Fruit fly (Drosophila melanogaster): ENCODE results near the gene SPoCk.

Gene SPoCk

DNA sequence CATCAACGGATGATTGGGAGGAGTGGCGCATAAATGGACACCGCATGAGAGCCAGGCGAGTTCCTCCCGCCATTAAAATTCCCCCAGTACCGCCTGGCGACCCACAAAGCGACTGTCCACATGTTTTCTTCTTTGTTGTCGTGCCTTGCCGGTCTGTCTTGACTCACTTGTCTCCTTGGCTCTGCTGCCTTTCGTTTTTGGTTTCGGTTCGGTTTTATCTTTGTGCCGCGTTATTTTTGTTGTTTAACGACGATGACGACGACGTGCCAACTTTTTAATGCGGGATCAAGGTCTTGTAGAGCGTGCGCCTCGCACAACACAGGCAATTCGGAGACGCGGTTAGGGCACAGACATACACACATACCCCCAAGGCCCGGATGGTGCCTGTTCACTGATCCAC lies 52.7 kb downstream of the SPoCk start:
- TF ChIP-seq Rel (GFP tag; optimal IDR thresholded peaks at IDR 0.05) (no peak), Rel (tag; optimal IDR thresholded peaks at IDR 0.05) (no peak), psq (GFP tag; optimal IDR thresholded peaks at IDR 0.05) (peak; percentile 35)

DNA sequence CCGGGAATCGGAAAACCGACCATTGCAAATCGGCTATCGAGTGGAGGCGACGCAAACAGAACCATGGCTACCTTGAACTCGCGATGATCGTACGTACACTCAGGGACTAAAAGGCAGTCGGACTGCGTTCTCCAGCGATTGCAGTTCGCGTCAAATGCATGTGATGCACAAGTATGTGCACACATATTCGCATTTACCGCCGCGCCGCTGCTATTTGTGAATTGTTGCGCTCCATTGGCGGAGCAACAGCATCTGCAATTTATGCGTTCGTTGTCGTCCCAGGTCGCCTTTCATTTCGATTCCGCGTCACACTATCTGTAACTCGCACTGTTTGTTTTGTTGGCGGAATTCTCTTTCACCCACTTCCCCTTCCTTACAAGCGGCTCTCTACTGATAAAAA lies 70.9 kb downstream of the SPoCk start:
- no peak for TF ChIP-seq Abd-B (GFP tag; optimal IDR thresholded peaks at IDR 0.05)
- TF ChIP-seq Hnf4 (GFP tag; optimal IDR thresholded peaks at IDR 0.05), result no peak
- no peak for TF ChIP-seq fru (GFP tag; optimal IDR thresholded peaks at IDR 0.05)
- TF ChIP-seq jim (GFP tag; optimal IDR thresholded peaks at IDR 0.05), result peak; percentile 49
- TF ChIP-seq rgr (GFP tag; optimal IDR thresholded peaks at IDR 0.05), result no peak

DNA sequence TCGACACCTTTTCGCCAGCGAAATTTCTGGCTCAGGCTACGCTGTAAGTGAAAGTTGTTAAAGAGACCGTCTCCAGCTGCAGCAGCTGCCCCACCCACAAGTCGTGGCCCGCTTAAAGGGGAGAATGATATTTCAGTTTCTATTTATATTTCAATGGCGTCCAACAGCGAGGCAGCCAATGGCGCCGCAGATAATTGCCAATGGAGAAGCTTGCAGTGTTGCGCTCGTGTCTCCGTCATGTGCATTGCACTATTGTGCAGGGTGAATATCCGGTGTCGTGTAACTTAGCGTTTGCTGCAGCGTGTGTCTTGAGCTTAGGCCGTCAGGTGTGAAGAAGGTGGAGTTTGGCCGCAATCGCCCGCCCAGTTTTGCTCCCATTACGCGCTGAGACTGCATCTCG lies 72.1 kb downstream of the SPoCk start:
- TF ChIP-seq dsf (GFP tag; optimal IDR thresholded peaks at IDR 0.05; ENCODE audit: borderline replicate concordance), result no peak
- no peak for TF ChIP-seq h (GFP tag; optimal IDR thresholded peaks at IDR 0.05)
- TF ChIP-seq brk (GFP tag; optimal IDR thresholded peaks at IDR 0.05), result no peak
- TF ChIP-seq br (GFP tag; optimal IDR thresholded peaks at IDR 0.05), result no peak
- no peak for TF ChIP-seq Vsx2 (GFP tag; optimal IDR thresholded peaks at IDR 0.05; ENCODE audit: partially characterized antibody)
- no peak for TF ChIP-seq tai (GFP tag; optimal IDR thresholded peaks at IDR 0.05)
- TF ChIP-seq Sp1 (GFP tag; optimal IDR thresholded peaks at IDR 0.05), result no peak
- TF ChIP-seq ey (GFP tag; optimal IDR thresholded peaks at IDR 0.05), result no peak
- TF ChIP-seq sage (GFP tag; optimal IDR thresholded peaks at IDR 0.05), result no peak
- no peak for TF ChIP-seq GATAd (GFP tag; optimal IDR thresholded peaks at IDR 0.05)
- no peak for TF ChIP-seq dl (GFP tag; optimal IDR thresholded peaks at IDR 0.05; ENCODE audit: insufficient read depth in 1 of 2, partially characterized antibody in 2 of 2)
- no peak for TF ChIP-seq Hr83 (GFP tag; optimal IDR thresholded peaks at IDR 0.05; ENCODE audit: poor library complexity, severe bottlenecking)
- no peak for TF ChIP-seq Myc (optimal IDR thresholded peaks at IDR 0.05)
- no peak for TF ChIP-seq Dif (GFP tag; optimal IDR thresholded peaks at IDR 0.05; ENCODE audit: partially characterized antibody)
- TF ChIP-seq N (GFP tag; optimal IDR thresholded peaks at IDR 0.05), result no peak

DNA sequence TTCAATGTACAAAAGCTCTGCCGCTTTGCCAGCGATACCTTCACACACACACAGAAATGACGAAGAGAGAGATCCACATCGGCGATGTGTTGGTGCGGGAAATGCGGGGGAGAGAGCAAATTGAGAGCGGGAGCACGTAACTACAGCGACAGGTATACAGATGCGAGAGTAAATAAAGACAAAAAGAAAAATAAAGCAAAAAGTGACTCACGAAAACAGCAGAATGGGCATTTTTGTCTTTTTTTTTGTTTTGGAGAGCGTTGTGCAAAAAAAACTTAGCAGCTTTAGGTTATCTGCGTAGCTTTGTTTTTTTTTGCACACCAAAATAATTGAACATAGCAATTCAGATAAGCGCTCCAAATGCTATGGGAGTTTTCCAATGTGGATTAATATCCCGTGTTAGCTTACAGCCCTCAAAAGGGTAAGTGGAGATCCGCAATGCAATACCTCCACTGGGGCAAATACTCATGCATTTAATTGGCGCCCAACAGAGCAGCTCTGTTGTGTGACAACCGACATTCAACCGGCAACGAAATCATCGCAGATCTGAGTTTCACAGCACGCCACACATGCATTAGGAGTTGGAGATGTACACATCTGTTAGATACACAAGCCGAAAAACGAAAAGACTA lies 73.4 kb downstream of the SPoCk start:
- TF ChIP-seq dl (GFP tag; optimal IDR thresholded peaks at IDR 0.05; ENCODE audit: insufficient read depth in 1 of 2, partially characterized antibody in 2 of 2) (peak; percentile 90 to 96), Hnf4 (GFP tag; optimal IDR thresholded peaks at IDR 0.05) (peak; percentile 87), HLH106 (tag; optimal IDR thresholded peaks at IDR 0.05) (peak; percentile 60), CG9705 (GFP tag; optimal IDR thresholded peaks at IDR 0.05) (peak; percentile 83), brk (GFP tag; optimal IDR thresholded peaks at IDR 0.05) (peak; percentile 65), Mio (GFP tag; optimal IDR thresholded peaks at IDR 0.05) (peak; percentile 19), Sp1 (GFP tag; optimal IDR thresholded peaks at IDR 0.05) (peak; percentile 99), dmrt93B (GFP tag; optimal IDR thresholded peaks at IDR 0.05) (peak; percentile 59), OdsH (GFP tag; optimal IDR thresholded peaks at IDR 0.05) (peak; percentile 65), Dif (GFP tag; optimal IDR thresholded peaks at IDR 0.05; ENCODE audit: partially characterized antibody) (peak; percentile 98), br (GFP tag; optimal IDR thresholded peaks at IDR 0.05) (peak; percentile 81), usp (GFP tag; optimal IDR thresholded peaks at IDR 0.05) (no peak), sage (GFP tag; optimal IDR thresholded peaks at IDR 0.05) (peak; percentile 88), Myc (optimal IDR thresholded peaks at IDR 0.05) (no peak), Jra (GFP tag; optimal IDR thresholded peaks at IDR 0.05) (peak; percentile 86), jim (GFP tag; optimal IDR thresholded peaks at IDR 0.05) (peak; percentile 100), Vsx2 (GFP tag; optimal IDR thresholded peaks at IDR 0.05; ENCODE audit: partially characterized antibody) (peak; percentile 89), foxo (GFP tag; optimal IDR thresholded peaks at IDR 0.05) (peak; percentile 21 to 94), fru (GFP tag; optimal IDR thresholded peaks at IDR 0.05) (peak; percentile 57), lola (GFP tag; optimal IDR thresholded peaks at IDR 0.05) (no peak), h (GFP tag; optimal IDR thresholded peaks at IDR 0.05) (peak; percentile 80), N (GFP tag; optimal IDR thresholded peaks at IDR 0.05) (no peak), pan (optimal IDR thresholded peaks at IDR 0.05) (no peak), GATAd (GFP tag; optimal IDR thresholded peaks at IDR 0.05) (no peak), Hr83 (GFP tag; optimal IDR thresholded peaks at IDR 0.05; ENCODE audit: poor library complexity, severe bottlenecking) (peak; percentile 82), sv (GFP tag; optimal IDR thresholded peaks at IDR 0.05) (no peak), Rel (GFP tag; optimal IDR thresholded peaks at IDR 0.05) (peak; percentile 99), Rel (tag; optimal IDR thresholded peaks at IDR 0.05) (peak; percentile 79), psq (GFP tag; optimal IDR thresholded peaks at IDR 0.05) (peak; percentile 39), Hr78 (GFP tag; optimal IDR thresholded peaks at IDR 0.05) (no peak), CG32264 (GFP tag; optimal IDR thresholded peaks at IDR 0.05) (peak; percentile 65), CrebA (GFP tag; optimal IDR thresholded peaks at IDR 0.05; ENCODE audit: borderline replicate concordance) (peak; percentile 98), tai (GFP tag; optimal IDR thresholded peaks at IDR 0.05) (no peak), rgr (GFP tag; optimal IDR thresholded peaks at IDR 0.05) (peak; percentile 62), Abd-B (GFP tag; optimal IDR thresholded peaks at IDR 0.05) (no peak)

Measured in whole organism, wandering third instar larva.